Worm (Caenorhabditis elegans): ENCODE results near the gene Y94H6A.5.
"Not testable (repeated sequence)": the region's sequence is repeated elsewhere in the genome, so short reads cannot be mapped to it uniquely, and the experiment has no call there.

Gene Y94H6A.5

DNA sequence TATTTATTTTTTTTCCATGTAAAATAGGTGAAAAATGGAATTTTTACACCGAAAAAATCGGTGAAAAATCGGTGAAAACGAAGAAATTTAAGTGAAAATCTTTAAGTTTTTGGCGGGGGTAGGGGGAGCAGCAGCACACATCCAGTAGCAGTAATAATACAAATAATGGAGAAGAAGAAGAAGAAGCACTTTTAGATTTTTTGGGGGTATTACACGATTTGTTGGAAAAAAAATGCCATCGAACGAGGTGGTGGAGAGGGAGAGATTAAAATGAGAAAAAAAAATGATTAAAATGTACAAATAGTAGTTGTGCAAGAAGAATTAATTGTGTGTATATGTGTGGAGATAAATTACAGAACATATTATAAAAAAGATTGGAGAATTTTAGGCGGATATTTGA, 25.6 kb downstream of the Y94H6A.5 start:
- TF ChIP-seq pha-4 (tag; optimal IDR thresholded peaks at IDR 0.05) = no peak
- no peak for TF ChIP-seq cnd-1 (tag; optimal IDR thresholded peaks at IDR 0.05)
- TF ChIP-seq ceh-83 (GFP tag; optimal IDR thresholded peaks at IDR 0.05) = no peak
- TF ChIP-seq sem-2 (GFP tag; optimal IDR thresholded peaks at IDR 0.05) = no peak
- TF ChIP-seq bed-3 (GFP tag; optimal IDR thresholded peaks at IDR 0.05) = no peak
- no peak for TF ChIP-seq snpc-4 (tag; optimal IDR thresholded peaks at IDR 0.05)
- TF ChIP-seq nhr-237 (tag; optimal IDR thresholded peaks at IDR 0.05) = no peak
- TF ChIP-seq hlh-1 (tag; optimal IDR thresholded peaks at IDR 0.05) = no peak
- no peak for TF ChIP-seq blmp-1 (tag; optimal IDR thresholded peaks at IDR 0.05)
- TF ChIP-seq unc-120 (tag; optimal IDR thresholded peaks at IDR 0.05; ENCODE audit: poor library complexity, severe bottlenecking) = no peak
- no peak for TF ChIP-seq nhr-2 (tag; optimal IDR thresholded peaks at IDR 0.05)
- no peak for TF ChIP-seq unc-39 (tag; optimal IDR thresholded peaks at IDR 0.05)
- no peak for TF ChIP-seq M03D4.4 (tag; optimal IDR thresholded peaks at IDR 0.05)
- no peak for TF ChIP-seq lin-13 (tag; optimal IDR thresholded peaks at IDR 0.05)

DNA sequence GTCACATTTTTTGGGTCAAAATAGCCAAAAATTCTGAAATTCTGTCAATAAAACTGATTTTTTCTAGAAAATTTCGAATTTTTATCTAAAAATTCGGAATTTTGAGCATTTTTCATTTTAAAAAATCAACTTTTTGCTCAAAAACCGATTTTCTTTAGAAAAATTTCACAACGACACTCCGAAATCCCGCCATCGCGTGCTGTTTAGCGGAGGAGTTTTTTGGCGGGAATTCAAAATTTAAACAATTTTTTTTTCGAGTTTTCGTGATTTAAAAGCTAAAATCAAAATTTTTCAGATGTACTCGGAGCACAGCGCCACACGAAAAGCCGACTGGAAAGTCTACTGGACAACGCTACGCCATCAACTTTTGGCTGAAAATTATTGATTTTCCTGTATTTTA, 26.1 kb downstream of the Y94H6A.5 start:
- TF ChIP-seq unc-39 (tag; optimal IDR thresholded peaks at IDR 0.05) (no peak), mls-2 (tag; optimal IDR thresholded peaks at IDR 0.05) (no peak), lsy-2 (tag; optimal IDR thresholded peaks at IDR 0.05) (no peak), blmp-1 (tag; optimal IDR thresholded peaks at IDR 0.05) (no peak), mep-1 (tag; optimal IDR thresholded peaks at IDR 0.05) (no peak), unc-120 (tag; optimal IDR thresholded peaks at IDR 0.05; ENCODE audit: poor library complexity, severe bottlenecking) (no peak), mab-5 (tag; optimal IDR thresholded peaks at IDR 0.05) (no peak), pha-4 (tag; optimal IDR thresholded peaks at IDR 0.05) (no peak), drap-1 (GFP tag; optimal IDR thresholded peaks at IDR 0.05) (no peak), unc-62 (GFP tag; optimal IDR thresholded peaks at IDR 0.05) (no peak), nhr-28 (tag; optimal IDR thresholded peaks at IDR 0.05) (no peak), nhr-237 (tag; optimal IDR thresholded peaks at IDR 0.05) (no peak), zip-8 (tag; optimal IDR thresholded peaks at IDR 0.05) (no peak), ham-2 (GFP tag; optimal IDR thresholded peaks at IDR 0.05) (no peak), lin-13 (tag; optimal IDR thresholded peaks at IDR 0.05) (no peak), tbx-8 (GFP tag; optimal IDR thresholded peaks at IDR 0.05) (no peak)

DNA sequence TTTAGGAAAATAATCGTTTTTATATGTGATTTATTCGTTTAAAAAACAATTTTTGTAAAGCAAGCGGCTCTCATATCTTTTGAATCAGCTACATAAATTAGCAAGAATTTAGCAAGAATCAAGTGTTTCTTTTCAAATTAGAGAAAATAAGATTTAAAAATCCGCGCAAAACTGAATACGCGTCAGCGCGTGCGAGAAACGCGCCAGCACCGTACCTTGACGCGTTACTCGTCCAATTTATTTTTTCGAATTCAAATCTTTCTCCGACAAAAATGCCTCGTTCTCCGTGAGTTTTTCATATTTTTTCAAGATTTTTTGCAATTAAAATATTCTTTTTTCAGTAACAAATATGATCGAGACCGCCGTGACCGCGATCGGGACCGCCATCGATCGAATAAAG, 27.5 kb downstream of the Y94H6A.5 start, which contains the start of gene Y94H6A.3:
Gene Y94H6A.3, plus strand, starts transcription at position 232 of the 400 bp plus-strand sequence.
- TF ChIP-seq ham-2 (GFP tag; optimal IDR thresholded peaks at IDR 0.05) (no peak), M03D4.4 (tag; optimal IDR thresholded peaks at IDR 0.05) (no peak), flh-1 (GFP tag; optimal IDR thresholded peaks at IDR 0.05) (no peak), pha-4 (tag; optimal IDR thresholded peaks at IDR 0.05) (peak; percentile 88), ces-1 (GFP tag; optimal IDR thresholded peaks at IDR 0.05) (peak; percentile 78), unc-62 (GFP tag; optimal IDR thresholded peaks at IDR 0.05) (peak; percentile 4), lsy-2 (tag; optimal IDR thresholded peaks at IDR 0.05) (peak; percentile 83), nhr-237 (tag; optimal IDR thresholded peaks at IDR 0.05) (peak; percentile 73), ceh-83 (GFP tag; optimal IDR thresholded peaks at IDR 0.05) (no peak), nhr-2 (tag; optimal IDR thresholded peaks at IDR 0.05) (peak; percentile 12), hlh-1 (tag; optimal IDR thresholded peaks at IDR 0.05) (peak; percentile 43), mep-1 (tag; optimal IDR thresholded peaks at IDR 0.05) (peak; percentile 92), elt-1 (tag; optimal IDR thresholded peaks at IDR 0.05; ENCODE audit: borderline replicate concordance, insufficient read depth) (no peak), cnd-1 (tag; optimal IDR thresholded peaks at IDR 0.05) (peak; percentile 37), lin-13 (tag; optimal IDR thresholded peaks at IDR 0.05) (peak; percentile 96), unc-120 (tag; optimal IDR thresholded peaks at IDR 0.05; ENCODE audit: poor library complexity, severe bottlenecking) (no peak), zip-8 (tag; optimal IDR thresholded peaks at IDR 0.05) (no peak), tbx-8 (GFP tag; optimal IDR thresholded peaks at IDR 0.05) (no peak), ceh-39 (tag; optimal IDR thresholded peaks at IDR 0.05) (peak; percentile 4), sptf-1 (tag; optimal IDR thresholded peaks at IDR 0.05) (peak; percentile 9)

DNA sequence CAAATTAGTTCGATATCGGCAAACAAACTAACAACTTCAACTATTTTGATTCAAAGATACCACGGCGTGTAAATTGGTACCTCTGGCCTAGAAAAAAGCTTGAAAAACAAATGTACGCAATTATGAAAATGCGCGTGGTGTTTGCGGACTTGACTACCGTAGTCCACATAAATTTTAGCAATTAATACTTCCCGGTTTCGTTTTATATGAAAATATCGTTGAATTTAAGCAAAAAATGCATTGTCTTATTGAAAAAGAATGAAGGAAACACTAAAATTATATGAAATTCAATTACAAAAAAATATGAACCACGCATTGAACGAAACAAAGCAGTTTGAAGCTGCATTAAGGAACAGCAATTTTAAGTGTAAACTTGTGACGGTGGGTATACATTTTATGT, 28.9 kb downstream of the Y94H6A.5 start, which contains the start of gene gpx-4:
Gene gpx-4, minus strand, starts transcription at position 101 of the 400 bp plus-strand sequence.
- TF ChIP-seq ham-2 (GFP tag; optimal IDR thresholded peaks at IDR 0.05); unc-62 (GFP tag; optimal IDR thresholded peaks at IDR 0.05); elt-3 (tag; optimal IDR thresholded peaks at IDR 0.05): not testable (repeated sequence)

DNA sequence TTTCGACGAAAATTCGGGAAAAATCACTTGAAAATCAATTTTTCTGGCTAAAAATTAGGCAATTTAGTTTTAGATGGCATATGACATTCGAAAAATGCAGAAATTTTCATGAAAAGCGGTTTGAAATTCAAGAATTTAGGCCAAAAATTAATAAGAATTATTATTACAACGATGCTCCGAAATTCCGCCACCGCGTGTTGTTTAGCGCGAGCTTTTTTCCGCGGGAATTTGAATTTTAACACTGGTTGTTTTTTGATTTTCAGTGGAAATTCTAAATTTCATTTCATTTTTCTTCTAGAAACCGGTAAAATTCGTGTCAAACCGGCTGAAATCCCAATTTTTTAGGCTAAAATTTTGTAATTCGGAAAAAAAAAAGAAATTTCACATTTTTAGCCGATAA, 33.1 kb downstream of the Y94H6A.5 start:
- no peak for TF ChIP-seq sptf-1 (tag; optimal IDR thresholded peaks at IDR 0.05)
- no peak for TF ChIP-seq bed-3 (GFP tag; optimal IDR thresholded peaks at IDR 0.05)
- TF ChIP-seq cnd-1 (tag; optimal IDR thresholded peaks at IDR 0.05) = no peak
- TF ChIP-seq elt-1 (tag; optimal IDR thresholded peaks at IDR 0.05; ENCODE audit: borderline replicate concordance, insufficient read depth) = no peak
